Fruit fly (Drosophila melanogaster) whole organism, embryonic: ENCODE measurements around the gene Nepl12.
A peak's percentile ranks its signal among the peaks of the same experiment; 100 is the strongest.

Experiments used
- CG12236 ChIP-seq: fragments of 200-800 bp; sonication (Bioruptor generic); optimal IDR thresholded peaks from 2 replicates; lab custom pipeline; 2016; ENCODE audit warnings: missing biosample characterization, missing genetic modification characterization
- CG12942 ChIP-seq: fragments of 200-800 bp; sonication (Bioruptor generic); optimal IDR thresholded peaks from 3 replicates; lab custom pipeline; 2016; ENCODE audit warnings: missing biosample characterization, missing genetic modification characterization
- CG17612 ChIP-seq: fragments of 200-800 bp; sonication (Bioruptor generic); IDR thresholded peaks from 2 replicates; pipeline ENCODE4 v1.3.6; 2022; ENCODE audit warnings: missing biosample characterization, missing genetic modification characterization
- CG18599 ChIP-seq: fragments of 200-800 bp; sonication (Bioruptor generic); optimal IDR thresholded peaks from 3 replicates; lab custom pipeline; 2017; ENCODE audit warnings: missing biosample characterization, missing genetic modification characterization, mild to moderate bottlenecking, moderate library complexity, missing genetic modification reagents
- CG2116 ChIP-seq: fragments of 200-800 bp; sonication (Bioruptor generic); optimal IDR thresholded peaks from 3 replicates; lab custom pipeline; 2018; ENCODE audit warnings: missing biosample characterization, mild to moderate bottlenecking, missing genetic modification characterization
- CG2875 ChIP-seq: fragments of 200-800 bp; sonication (Bioruptor generic); optimal IDR thresholded peaks from 2 replicates; lab custom pipeline; 2017; ENCODE audit warnings: missing biosample characterization, mild to moderate bottlenecking, missing genetic modification characterization, missing genetic modification reagents
- CG4360 ChIP-seq: fragments of 200-800 bp; sonication (Bioruptor generic); IDR thresholded peaks from 2 replicates; pipeline ENCODE4 v1.3.6; 2022; ENCODE audit warnings: missing biosample characterization, missing genetic modification characterization
- CG7372 ChIP-seq: fragments of 200-800 bp; sonication (Bioruptor generic); IDR thresholded peaks from 2 replicates; pipeline ENCODE4 v1.3.6; 2022; ENCODE audit warnings: missing biosample characterization, missing genetic modification characterization
- CG7839 ChIP-seq: fragments of 200-800 bp; sonication (Bioruptor generic); optimal IDR thresholded peaks from 3 replicates; lab custom pipeline; 2018; ENCODE audit warnings: missing biosample characterization, mild to moderate bottlenecking, missing genetic modification characterization, moderate library complexity
- CG7963 ChIP-seq: fragments of 200-800 bp; sonication (Bioruptor generic); IDR thresholded peaks from 3 replicates; pipeline ENCODE4 v1.3.6; 2022; ENCODE audit warnings: missing biosample characterization, missing genetic modification characterization; ENCODE audit not compliant: partially characterized antibody
- CG8944 ChIP-seq: fragments of 200-800 bp; sonication (Bioruptor generic); optimal IDR thresholded peaks from 3 replicates; lab custom pipeline; 2016; ENCODE audit warnings: missing biosample characterization, missing genetic modification characterization
- CTCF ChIP-seq: fragments of 200-800 bp; sonication (Bioruptor generic); optimal IDR thresholded peaks from 2 replicates; lab custom pipeline; 2017; ENCODE audit warnings: missing biosample characterization, mild to moderate bottlenecking, missing genetic modification characterization, moderate library complexity
- Gsc ChIP-seq: fragments of 200-800 bp; sonication (Bioruptor generic); IDR thresholded peaks from 2 replicates; pipeline ENCODE4 v1.3.6; 2022; ENCODE audit warnings: missing biosample characterization, missing genetic modification characterization
- HHEX ChIP-seq: fragments of 200-800 bp; sonication (Bioruptor generic); optimal IDR thresholded peaks from 3 replicates; lab custom pipeline; 2017; ENCODE audit warnings: missing biosample characterization, mild to moderate bottlenecking, missing genetic modification characterization, missing genetic modification reagents
- Hey ChIP-seq: fragments of 200-800 bp; sonication (Bioruptor generic); optimal IDR thresholded peaks from 3 replicates; lab custom pipeline; 2018; ENCODE audit warnings: missing biosample characterization, mild to moderate bottlenecking, missing genetic modification characterization
- Hmr ChIP-seq: fragments of 200-800 bp; sonication (Bioruptor generic); optimal IDR thresholded peaks from 3 replicates; lab custom pipeline; 2017; ENCODE audit warnings: mild to moderate bottlenecking, missing biosample characterization, missing genetic modification reagents, missing genetic modification characterization
- Nf-YB ChIP-seq: fragments of 200-800 bp; sonication (Bioruptor generic); optimal IDR thresholded peaks from 3 replicates; lab custom pipeline; 2019; ENCODE audit warnings: missing biosample characterization, mild to moderate bottlenecking, missing genetic modification characterization, moderate library complexity
- Nf-YC ChIP-seq: fragments of 200-800 bp; optimal IDR thresholded peaks from 3 replicates; lab custom pipeline; 2019; ENCODE audit warnings: missing biosample characterization, mild to moderate bottlenecking, missing genetic modification characterization, moderate library complexity
- NfI ChIP-seq: fragments of 200-800 bp; sonication (Bioruptor generic); optimal IDR thresholded peaks from 3 replicates; lab custom pipeline; 2018; ENCODE audit warnings: missing biosample characterization, mild to moderate bottlenecking, missing genetic modification characterization, moderate library complexity
- Pdp1 ChIP-seq, 2 experiments: fragments of 200-800 bp; sonication (Bioruptor generic); optimal IDR thresholded peaks; 3 replicates each; lab custom pipeline; 2016; ENCODE audit warnings: missing biosample characterization in 2 of 2, missing genetic modification characterization in 2 of 2, mild to moderate bottlenecking in 1 of 2, moderate library complexity in 1 of 2
- Tbp ChIP-seq: fragments of >200 bp; optimal IDR thresholded peaks from 2 replicates; lab custom pipeline; 2018; ENCODE audit warnings: missing biosample characterization, missing genetic modification characterization
- Vsx1 ChIP-seq: fragments of 200-800 bp; sonication (Bioruptor generic); optimal IDR thresholded peaks from 2 replicates; lab custom pipeline; 2017; ENCODE audit warnings: missing biosample characterization, mild to moderate bottlenecking, missing genetic modification characterization, missing genetic modification reagents
- YL-1 ChIP-seq: fragments of 200-800 bp; sonication (Bioruptor generic); optimal IDR thresholded peaks from 3 replicates; lab custom pipeline; 2017; ENCODE audit warnings: missing biosample characterization, mild to moderate bottlenecking, missing genetic modification characterization
- ac ChIP-seq: fragments of 200-800 bp; sonication (Bioruptor generic); optimal IDR thresholded peaks from 3 replicates; lab custom pipeline; 2017; ENCODE audit warnings: missing biosample characterization, mild to moderate bottlenecking, missing genetic modification characterization
- cas ChIP-seq: fragments of 200-800 bp; sonication (Bioruptor generic); IDR thresholded peaks from 2 replicates; pipeline ENCODE4 v1.3.6; 2022; ENCODE audit warnings: missing biosample characterization, missing genetic modification characterization
- chn ChIP-seq: fragments of 200-800 bp; sonication (Bioruptor generic); optimal IDR thresholded peaks from 2 replicates; lab custom pipeline; 2016; ENCODE audit warnings: missing biosample characterization, missing genetic modification characterization
- crol ChIP-seq: fragments of 200-800 bp; sonication (Bioruptor generic); IDR thresholded peaks from 2 replicates; pipeline ENCODE4 v1.3.6; 2022; ENCODE audit warnings: missing biosample characterization, missing genetic modification characterization
- danr ChIP-seq: fragments of 200-800 bp; sonication (Bioruptor generic); IDR thresholded peaks from 2 replicates; pipeline ENCODE4 v1.3.6; 2022; ENCODE audit warnings: missing biosample characterization, missing genetic modification characterization
- dysf ChIP-seq: fragments of 200-800 bp; sonication (Bioruptor generic); IDR thresholded peaks from 3 replicates; pipeline ENCODE4 v1.3.6; 2022; ENCODE audit warnings: missing biosample characterization, missing genetic modification characterization
- gce ChIP-seq: fragments of 200-800 bp; sonication (Bioruptor generic); IDR thresholded peaks from 3 replicates; pipeline ENCODE4 v1.3.6; 2022; ENCODE audit warnings: missing biosample characterization, missing genetic modification characterization
- grn ChIP-seq: fragments of 200-800 bp; sonication (Bioruptor generic); optimal IDR thresholded peaks from 3 replicates; lab custom pipeline; 2017; ENCODE audit warnings: missing biosample characterization, missing genetic modification characterization
- lab ChIP-seq: fragments of 200-800 bp; sonication (Bioruptor generic); optimal IDR thresholded peaks from 3 replicates; lab custom pipeline; 2017; ENCODE audit warnings: missing biosample characterization, missing genetic modification characterization, mild to moderate bottlenecking, moderate library complexity, missing genetic modification reagents
- nerfin-2 ChIP-seq: fragments of 200-800 bp; sonication (Bioruptor generic); IDR thresholded peaks from 2 replicates; pipeline ENCODE4 v1.3.6; 2022; ENCODE audit warnings: missing biosample characterization, missing genetic modification characterization; ENCODE audit not compliant: partially characterized antibody
- pfk ChIP-seq: fragments of 200-800 bp; sonication (Bioruptor generic); optimal IDR thresholded peaks from 2 replicates; lab custom pipeline; 2018; ENCODE audit warnings: missing biosample characterization, mild to moderate bottlenecking, missing genetic modification characterization, moderate library complexity
- phol ChIP-seq: fragments of 200-800 bp; sonication (Bioruptor generic); optimal IDR thresholded peaks from 3 replicates; lab custom pipeline; 2018; ENCODE audit warnings: missing biosample characterization, mild to moderate bottlenecking, missing genetic modification characterization, moderate library complexity
- pnt ChIP-seq: fragments of 200-800 bp; sonication (Bioruptor generic); optimal IDR thresholded peaks from 3 replicates; lab custom pipeline; 2016; ENCODE audit warnings: missing biosample characterization, missing genetic modification characterization
- repo ChIP-seq: fragments of 200-800 bp; sonication (Bioruptor generic); optimal IDR thresholded peaks from 2 replicates; lab custom pipeline; 2016; ENCODE audit warnings: missing biosample characterization, missing genetic modification characterization

Gene Nepl12

DNA sequence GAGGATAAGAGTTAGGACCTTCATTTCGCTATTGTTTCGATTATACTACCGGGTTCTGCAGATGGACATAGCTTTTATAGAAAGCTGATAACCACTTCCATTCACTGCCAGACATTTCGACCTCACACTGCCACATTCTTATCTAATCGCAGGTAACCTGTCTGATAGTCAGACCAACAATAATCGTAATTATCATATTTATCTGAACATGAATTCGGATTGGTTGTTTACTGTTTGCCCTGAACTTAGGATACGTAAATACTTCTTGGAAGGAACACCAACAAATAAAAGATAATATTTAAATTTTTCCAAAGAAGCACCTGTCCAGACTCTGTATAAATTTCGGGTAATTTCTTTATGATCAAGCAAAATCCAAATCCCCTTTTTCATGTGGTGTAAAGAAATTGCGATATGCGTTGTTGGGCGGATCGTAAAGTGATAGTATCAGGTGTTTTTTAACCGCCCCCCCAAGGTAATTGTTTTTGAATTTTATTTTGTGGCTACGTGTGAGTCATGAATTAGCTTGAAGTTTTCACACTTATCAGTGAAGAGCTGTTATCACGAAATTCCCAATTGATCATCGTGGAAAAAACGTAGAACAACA is 29.1 kb upstream of the Nepl12 start, which contains the start of gene Fst (continued):
- TF ChIP-seq repo (GFP tag; lab: Kevin White, UChicago) (no peak), ac (GFP tag; lab: Kevin White, UChicago) (no peak), NfI (no peak), Vsx1 (GFP tag; lab: Kevin White, UChicago) (peak; percentile 5), CG8944 (GFP tag; lab: Kevin White, UChicago) (no peak), crol (GFP tag; lab: Robert Waterston, UW) (no peak), Nf-YB (GFP tag; lab: Kevin White, UChicago) (peak; percentile 77), CG2116 (no peak), danr (GFP tag; lab: Robert Waterston, UW) (no peak), CG18599 (GFP tag; lab: Kevin White, UChicago) (no peak), Nf-YC (tag; lab: Kevin White, UChicago) (peak; percentile 78), HHEX (GFP tag; lab: Kevin White, UChicago) (no peak), nerfin-2 (GFP tag; lab: Robert Waterston, UW) (no peak), lab (peak; percentile 30), CG4360 (no peak), gce (GFP tag; lab: Robert Waterston, UW) (no peak), CG7963 (GFP tag; lab: Robert Waterston, UW) (no peak), grn (GFP tag; lab: Kevin White, UChicago) (peak; percentile 88), Hmr (peak; percentile 12), CG12942 (GFP tag; lab: Kevin White, UChicago) (no peak), pnt (no peak), phol (tag; lab: Kevin White, UChicago) (no peak), Hey (tag; lab: Kevin White, UChicago) (no peak), Tbp (no peak), cas (GFP tag; lab: Robert Waterston, UW) (no peak)

DNA sequence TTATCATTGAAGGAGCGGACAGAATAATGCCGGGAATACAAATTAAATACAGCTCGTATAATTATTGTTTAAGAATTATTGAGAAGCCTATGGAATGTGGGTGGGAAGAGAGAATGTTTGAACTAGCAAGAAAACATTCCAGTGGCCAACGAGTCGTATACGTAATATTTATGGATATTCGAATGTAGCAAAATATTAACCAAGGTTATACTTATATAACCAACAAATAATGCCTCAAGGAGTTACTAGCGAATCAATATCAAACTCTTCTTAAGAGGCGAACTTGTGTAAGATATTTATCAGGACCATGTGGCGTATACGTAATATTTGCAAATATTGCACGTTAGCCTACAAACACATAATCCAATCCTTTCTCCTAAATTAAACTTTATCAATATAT is 9.9 kb upstream of the Nepl12 start:
- TF ChIP-seq CG12236, result no peak
- TF ChIP-seq Pdp1 (GFP tag; optimal IDR thresholded peaks at IDR 0.05; lab: Kevin White, UChicago), result peak in 1 of 2 experiments; percentile 54
- TF ChIP-seq CG7372, result peak; percentile 61
- no peak for TF ChIP-seq YL-1 (GFP tag; lab: Kevin White, UChicago)

DNA sequence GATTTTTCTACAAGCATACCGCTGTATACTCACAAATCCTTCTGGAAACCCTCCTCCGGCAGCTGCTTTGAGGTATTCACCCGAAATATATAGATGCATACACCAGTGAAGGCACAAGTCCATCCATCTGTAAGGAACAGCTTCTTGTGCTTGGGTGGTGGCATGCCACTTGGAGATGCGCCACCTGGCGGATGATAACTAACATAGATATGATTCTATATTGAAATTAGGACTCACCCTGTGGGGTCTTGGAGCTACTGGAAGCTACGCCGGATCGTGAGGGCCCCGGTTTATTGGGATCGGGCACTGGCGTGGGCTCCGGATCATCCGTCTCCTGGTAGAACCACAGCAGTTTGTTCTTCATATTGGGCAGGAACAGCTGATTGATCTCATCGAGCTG is 2.1 kb upstream of the Nepl12 start:
- no peak for TF ChIP-seq CG17612 (GFP tag; lab: Robert Waterston, UW)
- TF ChIP-seq Gsc (GFP tag; lab: Robert Waterston, UW), result no peak
- TF ChIP-seq pfk (GFP tag; lab: Kevin White, UChicago), result no peak
- peak; percentile 68 for TF ChIP-seq CTCF (GFP tag; lab: Kevin White, UChicago)
- no peak for TF ChIP-seq chn (GFP tag; lab: Kevin White, UChicago)
- 0 out of 3 replicates have a peak, but pooled peaks have one; percentile 24 for TF ChIP-seq dysf (GFP tag; lab: Robert Waterston, UW)
- no peak for TF ChIP-seq CG7839 (tag; lab: Kevin White, UChicago)
- TF ChIP-seq CG2875 (GFP tag; lab: Kevin White, UChicago), result no peak
